Fruit fly (Drosophila melanogaster): ENCODE measurements around the gene CG14615.

Gene CG14615

DNA sequence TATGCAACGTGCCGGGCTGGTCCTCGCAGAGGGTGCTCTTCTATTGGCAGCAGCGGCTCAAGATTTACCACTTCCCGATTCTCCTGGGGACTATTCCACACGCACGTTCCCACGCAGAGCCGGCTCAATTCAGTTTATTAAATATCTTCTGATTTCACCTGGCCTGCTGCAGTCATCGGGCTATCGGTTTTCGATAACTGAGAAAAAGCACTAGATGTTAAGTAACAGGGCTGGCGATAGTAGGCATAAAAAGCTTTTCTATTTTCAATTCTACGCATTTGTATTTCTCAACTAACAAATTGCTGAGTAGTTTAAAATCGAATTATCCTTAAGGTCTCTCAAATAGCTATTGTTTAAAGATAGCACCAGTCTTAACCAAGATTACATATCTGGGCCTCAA is 22.5 kb upstream of the CG14615 start, which contains the start of gene CG14613:
Gene CG14613 (minus strand): TSS at position 203 of the 400 bp plus-strand sequence.
- no peak for TF ChIP-seq CG17801 (GFP tag; optimal IDR thresholded peaks at IDR 0.05; ENCODE audit: partially characterized antibody)

- TF ChIP-seq CG17801 (GFP tag; optimal IDR thresholded peaks at IDR 0.05; ENCODE audit: partially characterized antibody), result no peak
These were observed 12.0 kb upstream of the CG14615 start for dm6 chrX:22461218-22461760.

dm6 chrX:22456180-22456948 is 7.1 kb upstream of the CG14615 start:
- no peak for TF ChIP-seq CG17801 (GFP tag; optimal IDR thresholded peaks at IDR 0.05; ENCODE audit: partially characterized antibody)

- TF ChIP-seq CG17801 (GFP tag; optimal IDR thresholded peaks at IDR 0.05; ENCODE audit: partially characterized antibody), result no peak
These were observed 6.4 kb upstream of the CG14615 start, which contains the start of gene Usp2 for dm6 chrX:22455509-22456179. Gene Usp2 (plus strand): TSS chrX:22455803.

DNA sequence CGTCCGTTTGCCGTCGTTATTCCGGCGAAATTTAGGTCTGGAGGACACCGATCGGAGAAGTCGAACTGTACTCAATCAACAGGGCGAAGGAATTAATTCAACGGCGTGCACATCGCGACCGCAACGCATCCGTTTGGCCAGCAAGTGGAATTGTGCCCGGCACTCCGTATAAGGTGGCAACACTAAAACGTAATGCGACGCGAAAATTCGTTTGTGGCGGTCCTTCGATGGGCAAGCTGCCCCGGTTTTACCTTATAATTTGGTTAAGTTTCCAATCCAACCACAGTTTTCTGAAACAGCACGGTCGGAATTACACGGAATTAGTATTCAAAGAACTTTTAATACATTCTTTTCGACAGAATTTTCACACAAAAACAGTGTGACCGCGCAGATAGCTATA is 5.7 kb upstream of the CG14615 start, which contains the start of gene wap:
Gene wap (minus strand): TSS at position 400 of the 400 bp plus-strand sequence.
- no peak for TF ChIP-seq CG17801 (GFP tag; optimal IDR thresholded peaks at IDR 0.05; ENCODE audit: partially characterized antibody)

DNA sequence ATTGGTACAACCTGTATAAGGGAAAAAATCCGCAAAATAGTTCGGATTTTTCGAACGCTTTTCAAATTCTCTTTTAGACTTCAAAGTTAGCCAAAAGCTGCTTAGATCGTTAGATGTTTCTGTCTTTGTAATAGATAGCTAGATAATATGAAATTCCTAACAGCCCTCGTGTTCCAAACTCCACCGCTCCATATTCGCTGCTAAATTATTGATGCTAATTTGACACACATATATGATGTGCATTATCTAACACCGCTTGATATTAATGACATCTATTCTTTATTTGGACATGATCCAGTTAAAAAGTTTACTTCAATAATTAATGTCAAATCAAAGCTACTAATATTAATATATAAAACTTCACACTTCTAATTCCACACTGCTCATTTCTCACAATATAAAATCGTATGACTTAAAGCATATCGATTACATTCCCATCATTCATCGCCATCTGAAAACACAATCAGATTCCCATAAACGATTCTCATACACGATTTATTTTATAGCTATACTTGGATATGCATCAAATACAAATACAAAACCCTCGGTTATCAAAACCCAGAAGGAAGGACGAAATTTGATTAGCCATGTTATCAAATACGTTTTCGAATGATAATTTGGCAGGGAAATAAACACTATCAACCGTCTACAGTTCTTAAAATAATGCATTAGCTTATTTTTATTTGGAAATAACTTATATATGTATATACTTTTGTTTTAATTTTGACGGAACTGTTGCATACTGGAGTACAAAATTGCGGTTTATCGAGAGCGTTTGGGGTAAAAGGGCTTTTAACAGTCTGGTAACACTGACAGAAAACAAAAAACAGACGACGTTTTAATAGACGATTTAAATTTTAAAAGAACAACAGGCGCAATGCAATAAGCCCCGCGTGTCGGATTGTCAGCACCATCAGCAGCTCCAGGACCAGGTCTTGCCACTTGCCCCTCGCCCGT is 5.1 kb downstream of the CG14615 start, which contains the start of gene CG14621:
Gene CG14621 (plus strand): TSS at position 274 of the 957 bp plus-strand sequence.
- no peak for TF ChIP-seq CG17801 (GFP tag; optimal IDR thresholded peaks at IDR 0.05; ENCODE audit: partially characterized antibody)

dm6 chrX:22443518-22443917 is 5.8 kb downstream of the CG14615 start:
- TF ChIP-seq CG17801 (GFP tag; optimal IDR thresholded peaks at IDR 0.05; ENCODE audit: partially characterized antibody), result no peak

DNA sequence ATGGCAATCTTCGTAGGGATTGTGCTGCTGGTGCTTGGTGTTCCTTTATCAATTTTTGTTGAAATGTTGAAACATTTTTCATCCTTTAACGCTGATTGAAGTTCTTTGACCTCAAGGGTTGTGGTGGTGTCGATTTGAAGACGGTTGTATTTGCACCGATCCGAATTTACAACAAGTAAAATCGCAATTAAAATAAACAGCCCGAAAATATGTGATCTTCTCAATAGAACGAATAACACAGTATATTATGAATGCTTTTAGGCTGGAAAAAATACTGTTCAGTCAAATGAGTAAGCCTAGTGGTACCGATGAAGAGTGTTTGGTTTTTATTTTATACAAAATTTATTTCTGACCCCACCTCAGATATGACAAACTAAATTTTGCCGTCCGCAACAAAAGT is 6.2 kb downstream of the CG14615 start:
- TF ChIP-seq CG17801 (GFP tag; optimal IDR thresholded peaks at IDR 0.05; ENCODE audit: partially characterized antibody), result no peak

Data from ovary, adult (tissue).